Worm (Caenorhabditis elegans): ENCODE results near the gene bus-5.

DNA sequence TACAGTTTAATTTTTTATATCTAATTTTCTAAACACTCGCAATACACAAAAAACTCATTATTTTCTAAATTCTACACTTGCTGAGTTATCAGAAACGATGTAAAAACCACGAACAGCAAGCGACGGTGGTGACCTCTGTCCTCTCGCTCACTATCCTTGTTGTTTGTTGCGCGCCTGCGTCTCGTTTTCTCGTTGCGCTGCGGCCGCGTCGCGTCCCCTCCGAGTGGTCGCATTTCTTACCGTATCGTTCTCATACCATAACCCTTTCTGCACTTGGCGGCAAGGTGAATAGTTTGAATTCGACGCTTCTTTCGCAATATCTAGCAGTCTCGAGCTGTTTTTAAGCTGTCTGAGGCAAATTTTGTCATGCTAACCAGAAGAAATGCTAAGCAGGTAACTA is 23.5 kb downstream of the bus-5 start, which contains the start of gene lsy-2:
- TF ChIP-seq dsc-1 (tag; optimal IDR thresholded peaks at IDR 0.05) (no peak), sox-4 (tag; optimal IDR thresholded peaks at IDR 0.05) (no peak), nhr-76 (tag; optimal IDR thresholded peaks at IDR 0.05) (no peak)

Data from whole organism, L1 larva.